Worm (Caenorhabditis elegans): ENCODE data around the gene pid-5.

ce11 chrV:4186453-4187143 lies 10.9 kb downstream of the pid-5 start:
- TF ChIP-seq F13C5.2 (tag; optimal IDR thresholded peaks at IDR 0.05) = no peak
- TF ChIP-seq hnd-1 (tag; optimal IDR thresholded peaks at IDR 0.05) = no peak
- TF ChIP-seq pes-1 (GFP tag; IDR thresholded peaks at IDR 0.05) = no peak
- no peak for TF ChIP-seq ets-7 (tag; optimal IDR thresholded peaks at IDR 0.05)
- TF ChIP-seq ama-1 (optimal IDR thresholded peaks at IDR 0.05) = no peak
- TF ChIP-seq hmbx-1 (tag; optimal IDR thresholded peaks at IDR 0.05) = no peak
- no peak for TF ChIP-seq flt-1 (GFP tag; IDR thresholded peaks at IDR 0.05)
- TF ChIP-seq sea-1 (GFP tag; conservative IDR thresholded peaks at IDR 0.05) = no peak
- TF ChIP-seq tbx-11 (GFP tag; IDR thresholded peaks at IDR 0.05) = no peak
- TF ChIP-seq tra-4 (tag; optimal IDR thresholded peaks at IDR 0.05) = no peak
- no peak for TF ChIP-seq hmg-4 (GFP tag; optimal IDR thresholded peaks at IDR 0.05)
- no peak for TF ChIP-seq tbx-37 (GFP tag; conservative IDR thresholded peaks at IDR 0.05)
- no peak for TF ChIP-seq ceh-13 (GFP tag; optimal IDR thresholded peaks at IDR 0.05)
- TF ChIP-seq aly-1 (tag; optimal IDR thresholded peaks at IDR 0.05) = no peak
